Fruit fly (Drosophila melanogaster) Kc167 (cell line): ENCODE results near the gene CG3638.

ENCODE experiments used
- Myc ChIP-seq: fragments of >200 bp; optimal IDR thresholded peaks from 2 replicates; lab custom pipeline; 2017; ENCODE audit warnings: missing external identifiers
- Sin3A ChIP-seq: fragments of >200 bp; optimal IDR thresholded peaks from 2 replicates; lab custom pipeline; 2018; ENCODE audit warnings: missing external identifiers
- h ChIP-seq: fragments of >200 bp; optimal IDR thresholded peaks from 3 replicates; lab custom pipeline; 2018; ENCODE audit warnings: missing external identifiers
- insv ChIP-seq: fragments of >200 bp; optimal IDR thresholded peaks from 3 replicates; lab custom pipeline; 2018; ENCODE audit warnings: missing external identifiers
- ttk ChIP-seq: sonication (Bioruptor generic); optimal IDR thresholded peaks from 2 replicates; lab custom pipeline; 2017; ENCODE audit warnings: missing external identifiers

DNA sequence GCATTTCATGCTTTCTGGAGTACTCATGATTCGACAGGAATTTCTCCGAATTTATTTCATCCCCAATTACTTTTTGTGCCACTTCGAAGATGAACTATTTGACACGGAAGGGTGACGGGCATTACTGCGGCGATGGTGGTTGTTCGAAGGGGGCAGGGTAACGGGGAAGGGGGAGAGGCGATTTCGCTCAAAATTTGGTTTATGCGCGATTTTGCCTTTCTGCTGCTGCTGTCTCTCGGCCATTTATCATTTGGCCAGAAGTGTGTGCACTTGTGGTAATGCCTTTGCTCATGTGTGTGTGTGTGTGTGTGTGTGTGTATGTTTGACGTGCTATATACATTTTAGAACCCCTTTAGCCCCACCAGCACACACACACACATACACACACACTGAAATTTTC lies 16.5 kb upstream of the CG3638 start:
- TF ChIP-seq Myc (no peak), insv (lab: Kevin White, UChicago) (no peak), h (lab: Kevin White, UChicago) (no peak), ttk (lab: Kevin White, UChicago) (no peak), Sin3A (lab: Kevin White, UChicago) (no peak)
